Fruit fly (Drosophila melanogaster) whole organism, embryonic: ENCODE measurements around the gene CG14253.
A peak's percentile ranks its signal among the peaks of the same experiment; 100 is the strongest.

ENCODE experiments used
- Awh ChIP-seq: fragments of 200-800 bp; sonication (Bioruptor generic); IDR thresholded peaks from 2 replicates; pipeline ENCODE4, ENCODE4 v1.3.6; 2022; ENCODE audit warnings: missing biosample characterization, missing genetic modification characterization
- CG10366 ChIP-seq: fragments of 200-800 bp; sonication (Bioruptor generic); IDR thresholded peaks from 2 replicates; pipeline ENCODE4 v1.3.6; 2022; ENCODE audit warnings: missing biosample characterization, missing genetic modification characterization
- CG10431 ChIP-seq: fragments of 200-800 bp; sonication (Bioruptor generic); optimal IDR thresholded peaks from 3 replicates; lab custom pipeline; 2018; ENCODE audit warnings: missing biosample characterization, mild to moderate bottlenecking, missing genetic modification characterization
- CG10462 ChIP-seq: fragments of 200-800 bp; sonication (Bioruptor generic); optimal IDR thresholded peaks from 2 replicates; lab custom pipeline; 2016; ENCODE audit warnings: missing biosample characterization, missing genetic modification characterization
- CG11398 ChIP-seq: fragments of 200-800 bp; sonication (Bioruptor generic); optimal IDR thresholded peaks from 2 replicates; lab custom pipeline; 2016; ENCODE audit warnings: missing biosample characterization, missing genetic modification characterization
- CG11695 ChIP-seq: fragments of 200-800 bp; sonication (Bioruptor generic); IDR thresholded peaks from 3 replicates; pipeline ENCODE4 v1.3.6; 2022; ENCODE audit warnings: missing biosample characterization, missing genetic modification characterization
- CG11696 ChIP-seq: fragments of 200-800 bp; sonication (Bioruptor generic); IDR thresholded peaks from 2 replicates; pipeline ENCODE4 v1.3.6; 2022; ENCODE audit warnings: missing biosample characterization, missing genetic modification characterization
- CG12236 ChIP-seq: fragments of 200-800 bp; sonication (Bioruptor generic); optimal IDR thresholded peaks from 2 replicates; lab custom pipeline; 2016; ENCODE audit warnings: missing biosample characterization, missing genetic modification characterization
- CG13894 ChIP-seq: fragments of 200-800 bp; sonication (Bioruptor generic); optimal IDR thresholded peaks from 3 replicates; lab custom pipeline; 2018; ENCODE audit warnings: missing biosample characterization, mild to moderate bottlenecking, missing genetic modification characterization, moderate library complexity
- CG15073 ChIP-seq: fragments of 200-800 bp; sonication (Bioruptor generic); optimal IDR thresholded peaks from 2 replicates; lab custom pipeline; 2016; ENCODE audit warnings: missing biosample characterization, missing genetic modification characterization
- CG17802 ChIP-seq: fragments of 200-800 bp; sonication (Bioruptor generic); optimal IDR thresholded peaks from 2 replicates; lab custom pipeline; 2018; ENCODE audit warnings: missing biosample characterization, mild to moderate bottlenecking, missing genetic modification characterization, moderate library complexity
- CG17829 ChIP-seq: fragments of 200-800 bp; optimal IDR thresholded peaks from 2 replicates; lab custom pipeline; 2019; ENCODE audit warnings: missing biosample characterization, mild to moderate bottlenecking, missing genetic modification characterization, moderate library complexity
- CG17912 ChIP-seq: fragments of 200-800 bp; sonication (Bioruptor generic); optimal IDR thresholded peaks from 2 replicates; lab custom pipeline; 2018; ENCODE audit warnings: missing biosample characterization, mild to moderate bottlenecking, missing genetic modification characterization
- CG2678 ChIP-seq: fragments of 200-800 bp; sonication (Bioruptor generic); optimal IDR thresholded peaks from 3 replicates; lab custom pipeline; 2019; ENCODE audit warnings: missing biosample characterization, mild to moderate bottlenecking, missing genetic modification characterization, moderate library complexity
- CG30403 ChIP-seq: fragments of 200-800 bp; sonication (Bioruptor generic); optimal IDR thresholded peaks from 3 replicates; lab custom pipeline; 2016; ENCODE audit warnings: missing biosample characterization, missing genetic modification characterization
- CG30431 ChIP-seq: fragments of 200-800 bp; sonication (Bioruptor generic); optimal IDR thresholded peaks from 2 replicates; lab custom pipeline; 2017; ENCODE audit warnings: missing biosample characterization, missing genetic modification characterization
- CG3065 ChIP-seq: fragments of 200-800 bp; sonication (Bioruptor generic); optimal IDR thresholded peaks from 2 replicates; lab custom pipeline; 2016; ENCODE audit warnings: missing biosample characterization, missing genetic modification characterization
- CG31224 ChIP-seq: fragments of 200-800 bp; sonication (Bioruptor generic); IDR thresholded peaks from 2 replicates; pipeline ENCODE4 v1.3.6; 2022; ENCODE audit warnings: missing biosample characterization, missing genetic modification characterization
- CG6254 ChIP-seq: fragments of 200-800 bp; sonication (Bioruptor generic); optimal IDR thresholded peaks from 3 replicates; lab custom pipeline; 2017; ENCODE audit warnings: mild to moderate bottlenecking, missing biosample characterization, missing genetic modification reagents, missing genetic modification characterization
- CG8089 ChIP-seq: fragments of 200-800 bp; sonication (Bioruptor generic); optimal IDR thresholded peaks from 3 replicates; lab custom pipeline; 2016; ENCODE audit warnings: missing biosample characterization, missing genetic modification characterization
- CG8944 ChIP-seq: fragments of 200-800 bp; sonication (Bioruptor generic); optimal IDR thresholded peaks from 3 replicates; lab custom pipeline; 2016; ENCODE audit warnings: missing biosample characterization, missing genetic modification characterization
- CG9609 ChIP-seq: fragments of 200-800 bp; sonication (Bioruptor generic); optimal IDR thresholded peaks from 3 replicates; lab custom pipeline; 2016; ENCODE audit warnings: missing biosample characterization, missing genetic modification characterization
- Deaf1 ChIP-seq: fragments of 200-800 bp; optimal IDR thresholded peaks from 3 replicates; lab custom pipeline; 2019; ENCODE audit warnings: missing biosample characterization, mild to moderate bottlenecking, missing genetic modification characterization, moderate library complexity
- ERR ChIP-seq: fragments of 200-800 bp; sonication (Bioruptor generic); optimal IDR thresholded peaks from 2 replicates; lab custom pipeline; 2016; ENCODE audit warnings: missing biosample characterization, missing genetic modification characterization
- Fer3 ChIP-seq: fragments of 200-800 bp; sonication (Bioruptor generic); optimal IDR thresholded peaks from 2 replicates; lab custom pipeline; 2018; ENCODE audit warnings: missing biosample characterization, mild to moderate bottlenecking, missing genetic modification characterization, moderate library complexity
- Gug ChIP-seq: fragments of 200-800 bp; sonication (Bioruptor generic); IDR thresholded peaks from 4 replicates; pipeline ENCODE4 v1.3.6; 2022; ENCODE audit warnings: missing biosample characterization, missing genetic modification characterization
- Lim3 ChIP-seq: fragments of 200-800 bp; sonication (Bioruptor generic); IDR thresholded peaks from 2 replicates; pipeline ENCODE4 v1.3.6; 2022; ENCODE audit warnings: missing biosample characterization, missing genetic modification characterization
- Max ChIP-seq: fragments of 200-800 bp; sonication (Bioruptor generic); optimal IDR thresholded peaks from 2 replicates; lab custom pipeline; 2016; ENCODE audit warnings: missing biosample characterization, mild to moderate bottlenecking, missing genetic modification characterization
- Nf-YB ChIP-seq: fragments of 200-800 bp; sonication (Bioruptor generic); optimal IDR thresholded peaks from 3 replicates; lab custom pipeline; 2019; ENCODE audit warnings: missing biosample characterization, mild to moderate bottlenecking, missing genetic modification characterization, moderate library complexity
- Poxn ChIP-seq: fragments of 200-800 bp; sonication (Bioruptor generic); IDR thresholded peaks from 2 replicates; pipeline ENCODE4 v1.3.6; 2022; ENCODE audit warnings: missing biosample characterization, missing genetic modification characterization
- Sox100B ChIP-seq: fragments of 200-800 bp; sonication (Bioruptor generic); optimal IDR thresholded peaks from 3 replicates; lab custom pipeline; 2018; ENCODE audit warnings: missing biosample characterization, mild to moderate bottlenecking, missing genetic modification characterization
- amos ChIP-seq: fragments of 200-800 bp; sonication (Bioruptor generic); IDR thresholded peaks from 2 replicates; pipeline ENCODE4 v1.3.6; 2022; ENCODE audit warnings: missing biosample characterization, missing genetic modification characterization; ENCODE audit not compliant: partially characterized antibody
- bab2 ChIP-seq: fragments of 200-800 bp; sonication (Bioruptor generic); optimal IDR thresholded peaks from 2 replicates; lab custom pipeline; 2016; ENCODE audit warnings: missing biosample characterization, missing genetic modification characterization
- chm ChIP-seq: fragments of 200-800 bp; sonication (Bioruptor generic); IDR thresholded peaks from 2 replicates; pipeline ENCODE4 v1.3.6; 2022; ENCODE audit warnings: missing biosample characterization, missing genetic modification characterization
- crp ChIP-seq, 2 experiments: fragments of 200-800 bp; sonication (Bioruptor generic); optimal IDR thresholded peaks; 2 replicates in 1 of 2; 3 replicates in 1 of 2; lab custom pipeline; 2017; ENCODE audit warnings: missing biosample characterization in 2 of 2, missing genetic modification characterization in 2 of 2, mild to moderate bottlenecking in 1 of 2, moderate library complexity in 1 of 2
- dan ChIP-seq: fragments of 200-800 bp; sonication (Bioruptor generic); IDR thresholded peaks from 2 replicates; pipeline ENCODE4 v1.3.6; 2022; ENCODE audit warnings: missing biosample characterization, missing genetic modification characterization
- eve ChIP-seq, 2 experiments: fragments of >200 bp; optimal IDR thresholded peaks; 2 replicates each; lab custom pipeline; 2017; ENCODE audit warnings: missing biosample characterization in 2 of 2, missing genetic modification characterization in 2 of 2
- hth ChIP-seq: fragments of >200 bp; optimal IDR thresholded peaks from 2 replicates; lab custom pipeline; 2017; ENCODE audit warnings: inconsistent platforms
- kah ChIP-seq: fragments of 200-800 bp; sonication (Bioruptor generic); optimal IDR thresholded peaks from 2 replicates; lab custom pipeline; 2018; ENCODE audit warnings: missing biosample characterization, mild to moderate bottlenecking, missing genetic modification characterization
- klu ChIP-seq: fragments of 200-800 bp; sonication (Bioruptor generic); IDR thresholded peaks from 2 replicates; pipeline ENCODE4 v1.3.6; 2022; ENCODE audit warnings: missing biosample characterization, missing genetic modification characterization
- knrl ChIP-seq: fragments of 200-800 bp; sonication (Bioruptor generic); IDR thresholded peaks from 3 replicates; pipeline ENCODE4 v1.3.6; 2022; ENCODE audit warnings: missing biosample characterization, missing genetic modification characterization; ENCODE audit not compliant: partially characterized antibody
- lbe ChIP-seq: fragments of 200-800 bp; sonication (Bioruptor generic); optimal IDR thresholded peaks from 2 replicates; lab custom pipeline; 2016; ENCODE audit warnings: missing biosample characterization, mild to moderate bottlenecking, missing genetic modification characterization
- lola ChIP-seq, 3 experiments: fragments of >200 bp in 2 of 3; fragments of 200-800 bp in 1 of 3; sonication (Bioruptor generic) in 1 of 3; optimal IDR thresholded peaks; 2 replicates each; lab custom pipeline; 2017 to 2019; ENCODE audit warnings: missing biosample characterization in 3 of 3, missing genetic modification characterization in 3 of 3, mild to moderate bottlenecking in 1 of 3, moderate library complexity in 1 of 3
- mirr ChIP-seq: fragments of 200-800 bp; sonication (Bioruptor generic); optimal IDR thresholded peaks from 3 replicates; lab custom pipeline; 2018; ENCODE audit warnings: missing biosample characterization, mild to moderate bottlenecking, missing genetic modification characterization
- pho ChIP-seq: fragments of 200-800 bp; sonication (Bioruptor generic); optimal IDR thresholded peaks from 2 replicates; lab custom pipeline; 2016; ENCODE audit warnings: missing biosample characterization, missing genetic modification characterization
- shn ChIP-seq: fragments of 200-800 bp; sonication (Bioruptor generic); optimal IDR thresholded peaks from 3 replicates; lab custom pipeline; 2016; ENCODE audit warnings: missing biosample characterization, missing genetic modification characterization
- ssp ChIP-seq: fragments of 200-800 bp; sonication (Bioruptor generic); IDR thresholded peaks from 2 replicates; pipeline ENCODE4 v1.3.6; 2022; ENCODE audit warnings: missing biosample characterization, missing genetic modification characterization
- trh ChIP-seq: fragments of 200-800 bp; sonication (Bioruptor generic); optimal IDR thresholded peaks from 2 replicates; lab custom pipeline; 2016; ENCODE audit warnings: missing biosample characterization, missing genetic modification characterization
- wek ChIP-seq: fragments of 200-800 bp; sonication (Bioruptor generic); optimal IDR thresholded peaks from 3 replicates; lab custom pipeline; 2018; ENCODE audit warnings: missing biosample characterization, mild to moderate bottlenecking, missing genetic modification characterization, moderate library complexity
- yki ChIP-seq: fragments of >200 bp; optimal IDR thresholded peaks from 3 replicates; lab custom pipeline; 2018
- z ChIP-seq: fragments of 200-800 bp; sonication (Bioruptor generic); IDR thresholded peaks from 3 replicates; pipeline ENCODE4 v1.3.6; 2022; ENCODE audit warnings: missing biosample characterization, missing genetic modification characterization

The CG14253 gene

dm6 chr3R:26968823-26969638 is 9.3 kb upstream of the CG14253 start (continued):
- TF ChIP-seq CG6254 (GFP tag; lab: Kevin White, UChicago) = no peak
- TF ChIP-seq amos (GFP tag; lab: Robert Waterston, UW) = no peak
- no peak for TF ChIP-seq dan
- peak in 1 of 3 experiments; percentile 47 for TF ChIP-seq lola (GFP tag; optimal IDR thresholded peaks at IDR 0.05; lab: Kevin White, UChicago)
- TF ChIP-seq Max (GFP tag; lab: Kevin White, UChicago) = no peak
- TF ChIP-seq Fer3 (tag; lab: Kevin White, UChicago) = no peak
- TF ChIP-seq CG11695 (GFP tag; lab: Robert Waterston, UW) = no peak
- TF ChIP-seq klu (GFP tag; lab: Robert Waterston, UW) = no peak
- no peak for TF ChIP-seq Poxn (GFP tag; lab: Robert Waterston, UW)
- no peak for TF ChIP-seq lbe
- no peak for TF ChIP-seq shn
- peak; percentile 86 for TF ChIP-seq mirr
- TF ChIP-seq CG17912 (GFP tag; lab: Kevin White, UChicago) = no peak
- no peak for TF ChIP-seq pho (GFP tag; lab: Kevin White, UChicago)
- no peak for TF ChIP-seq CG12236
- no peak for TF ChIP-seq CG10366 (GFP tag; lab: Robert Waterston, UW)
- no peak for TF ChIP-seq eve (GFP tag; optimal IDR thresholded peaks at IDR 0.05; lab: Kevin White, UChicago)
- no peak for TF ChIP-seq CG15073 (GFP tag; lab: Kevin White, UChicago)
- TF ChIP-seq yki (lab: Kevin White, UChicago) = no peak
- TF ChIP-seq Deaf1 = no peak
- TF ChIP-seq CG30403 = peak; percentile 24
- no peak for TF ChIP-seq CG11696 (GFP tag; lab: Robert Waterston, UW)
- TF ChIP-seq CG11398 (GFP tag; lab: Kevin White, UChicago) = no peak
- no peak for TF ChIP-seq trh (GFP tag; lab: Kevin White, UChicago)
- TF ChIP-seq CG3065 (GFP tag; lab: Kevin White, UChicago) = no peak
- no peak for TF ChIP-seq chm (GFP tag; lab: Robert Waterston, UW)
- TF ChIP-seq CG13894 (tag; lab: Kevin White, UChicago) = peak; percentile 37
- TF ChIP-seq z (GFP tag; lab: Robert Waterston, UW) = no peak
- no peak for TF ChIP-seq knrl (GFP tag; lab: Robert Waterston, UW)
- peak; percentile 39 for TF ChIP-seq CG2678 (tag; lab: Kevin White, UChicago)
- TF ChIP-seq Sox100B (GFP tag; lab: Kevin White, UChicago) = peak; percentile 10
- TF ChIP-seq crp (GFP tag; optimal IDR thresholded peaks at IDR 0.05; lab: Kevin White, UChicago) = no peak
- TF ChIP-seq bab2 (GFP tag; lab: Kevin White, UChicago) = no peak
- no peak for TF ChIP-seq Gug (GFP tag; lab: Robert Waterston, UW)
- TF ChIP-seq CG30431 (GFP tag; lab: Kevin White, UChicago) = no peak
- peak; percentile 54; the same call in 1 of the 2 replicates for TF ChIP-seq Lim3 (GFP tag; lab: Robert Waterston, UW)
- TF ChIP-seq CG9609 = no peak
- TF ChIP-seq CG10431 (GFP tag; lab: Kevin White, UChicago) = peak; percentile 10
- peak; percentile 33 for TF ChIP-seq wek
- TF ChIP-seq CG10462 = no peak
- TF ChIP-seq Awh (GFP tag; lab: Robert Waterston, UW) = 0 out of 2 replicates have a peak, but pooled peaks have one; percentile 18
- TF ChIP-seq CG8089 (GFP tag; lab: Kevin White, UChicago) = no peak
- no peak for TF ChIP-seq ssp
- TF ChIP-seq CG8944 (GFP tag; lab: Kevin White, UChicago) = no peak
- TF ChIP-seq CG31224 = peak; percentile 76
- TF ChIP-seq hth = no peak
- no peak for TF ChIP-seq kah (GFP tag; lab: Kevin White, UChicago)
- peak; percentile 11 for TF ChIP-seq CG17829 (tag; lab: Kevin White, UChicago)
- TF ChIP-seq ERR = no peak
- peak; percentile 43 for TF ChIP-seq Nf-YB
- no peak for TF ChIP-seq CG17802 (tag; lab: Kevin White, UChicago)
